Worm (Caenorhabditis elegans) whole organism, mixed stage, embryonic: ENCODE measurements around the gene nhr-44.

ENCODE experiments used
- ceh-39 ChIP-seq: fragments of 150-350 bp; optimal IDR thresholded peaks from 2 replicates; lab custom pipeline; 2014; ENCODE audit warnings: missing biosample characterization, missing genetic modification characterization
- ceh-43 ChIP-seq: fragments of 200-800 bp; sonication (Bioruptor generic); optimal IDR thresholded peaks from 2 replicates; lab custom pipeline; 2018; ENCODE audit warnings: mild to moderate bottlenecking, missing genetic modification characterization, moderate library complexity, missing compliant biosample characterization
- ceh-83 ChIP-seq: fragments of 200-800 bp; sonication (Bioruptor generic); optimal IDR thresholded peaks from 2 replicates; lab custom pipeline; 2018; ENCODE audit warnings: mild to moderate bottlenecking, missing genetic modification characterization, missing compliant biosample characterization
- ces-1 ChIP-seq: fragments of 150-350 bp; optimal IDR thresholded peaks from 2 replicates; lab custom pipeline; 2014; ENCODE audit warnings: missing biosample characterization, missing genetic modification reagents, missing genetic modification characterization
- cnd-1 ChIP-seq: fragments of 200-800 bp; sonication (Bioruptor generic); optimal IDR thresholded peaks from 2 replicates; lab custom pipeline; 2018; ENCODE audit warnings: mild to moderate bottlenecking, missing genetic modification characterization, missing compliant biosample characterization
- drap-1 ChIP-seq: fragments of 200-800 bp; sonication (Bioruptor generic); optimal IDR thresholded peaks from 3 replicates; lab custom pipeline; 2018; ENCODE audit warnings: mild to moderate bottlenecking, missing genetic modification characterization, missing compliant biosample characterization
- elt-1 ChIP-seq: sonication (generic microtip); optimal IDR thresholded peaks from 2 replicates; lab custom pipeline; 2017; ENCODE audit warnings: missing genetic modification characterization, mild to moderate bottlenecking, missing compliant biosample characterization, antibody characterized with exemption, moderate library complexity, borderline replicate concordance; ENCODE audit not compliant: insufficient read depth
- elt-3 ChIP-seq: fragments of 150-350 bp; optimal IDR thresholded peaks from 2 replicates; lab custom pipeline; 2014; ENCODE audit warnings: missing biosample characterization, missing genetic modification characterization
- flh-1 ChIP-seq: fragments of 200-800 bp; sonication (Bioruptor generic); optimal IDR thresholded peaks from 2 replicates; lab custom pipeline; 2018; ENCODE audit warnings: mild to moderate bottlenecking, missing genetic modification characterization, moderate library complexity, missing compliant biosample characterization
- ham-2 ChIP-seq: fragments of 200-800 bp; sonication (Bioruptor generic); optimal IDR thresholded peaks from 2 replicates; lab custom pipeline; 2018; ENCODE audit warnings: mild to moderate bottlenecking, missing genetic modification characterization, missing compliant biosample characterization
- hlh-1 ChIP-seq: fragments of 150-350 bp; optimal IDR thresholded peaks from 2 replicates; lab custom pipeline; 2014; ENCODE audit warnings: missing biosample characterization, missing genetic modification reagents, missing genetic modification characterization
- lin-13 ChIP-seq: fragments of 150-350 bp; optimal IDR thresholded peaks from 2 replicates; lab custom pipeline; 2014; ENCODE audit warnings: missing biosample characterization, missing genetic modification characterization
- lin-32 ChIP-seq: fragments of 200-800 bp; sonication (Bioruptor generic); optimal IDR thresholded peaks from 2 replicates; lab custom pipeline; 2018; ENCODE audit warnings: mild to moderate bottlenecking, missing genetic modification characterization, missing compliant biosample characterization
- lsy-2 ChIP-seq: fragments of 150-350 bp; optimal IDR thresholded peaks from 2 replicates; lab custom pipeline; 2014; ENCODE audit warnings: missing biosample characterization, missing genetic modification characterization
- mab-5 ChIP-seq: fragments of 150-350 bp; optimal IDR thresholded peaks from 2 replicates; lab custom pipeline; 2014; ENCODE audit warnings: missing biosample characterization, missing genetic modification characterization
- mls-2 ChIP-seq: sonication (generic microtip); optimal IDR thresholded peaks from 2 replicates; lab custom pipeline; 2016; ENCODE audit warnings: mild to moderate bottlenecking, missing genetic modification characterization, moderate library complexity, missing compliant biosample characterization
- nhr-2 ChIP-seq: fragments of 150-350 bp; optimal IDR thresholded peaks from 2 replicates; lab custom pipeline; 2014; ENCODE audit warnings: missing biosample characterization, missing genetic modification characterization
- nhr-237 ChIP-seq: fragments of 150-350 bp; optimal IDR thresholded peaks from 2 replicates; lab custom pipeline; 2014; ENCODE audit warnings: missing biosample characterization, missing genetic modification characterization
- nhr-28 ChIP-seq: fragments of 150-350 bp; optimal IDR thresholded peaks from 2 replicates; lab custom pipeline; 2014; ENCODE audit warnings: missing biosample characterization, missing genetic modification characterization
- nhr-76 ChIP-seq: sonication (generic microtip); optimal IDR thresholded peaks from 2 replicates; lab custom pipeline; 2017; ENCODE audit warnings: missing biosample characterization, missing genetic modification characterization
- pha-4 ChIP-seq: fragments of 150-350 bp; optimal IDR thresholded peaks from 2 replicates; lab custom pipeline; 2018; ENCODE audit warnings: missing biosample characterization, missing genetic modification reagents, missing genetic modification characterization
- sem-2 ChIP-seq: fragments of 200-800 bp; sonication (Bioruptor generic); optimal IDR thresholded peaks from 2 replicates; lab custom pipeline; 2018; ENCODE audit warnings: mild to moderate bottlenecking, missing genetic modification characterization, missing compliant biosample characterization
- snpc-4 ChIP-seq: fragments of 150-350 bp; optimal IDR thresholded peaks from 2 replicates; lab custom pipeline; 2014; ENCODE audit warnings: missing biosample characterization, missing genetic modification characterization
- sptf-1 ChIP-seq: sonication (generic microtip); optimal IDR thresholded peaks from 2 replicates; lab custom pipeline; 2017; ENCODE audit warnings: mild to moderate bottlenecking, missing genetic modification characterization, moderate library complexity, missing compliant biosample characterization
- tbx-8 ChIP-seq: fragments of 200-800 bp; sonication (Bioruptor generic); optimal IDR thresholded peaks from 2 replicates; lab custom pipeline; 2018; ENCODE audit warnings: mild to moderate bottlenecking, missing genetic modification characterization, moderate library complexity, missing compliant biosample characterization
- unc-120 ChIP-seq: sonication (generic microtip); optimal IDR thresholded peaks from 2 replicates; lab custom pipeline; 2017; ENCODE audit warnings: missing genetic modification characterization, missing compliant biosample characterization; ENCODE audit not compliant: poor library complexity, severe bottlenecking
- unc-62 ChIP-seq: fragments of 150-350 bp; optimal IDR thresholded peaks from 2 replicates; lab custom pipeline; 2014; ENCODE audit warnings: missing biosample characterization, missing genetic modification reagents, missing genetic modification characterization
- zip-8 ChIP-seq: fragments of 150-350 bp; optimal IDR thresholded peaks from 2 replicates; lab custom pipeline; 2014; ENCODE audit warnings: missing biosample characterization, missing genetic modification characterization
- ztf-11 ChIP-seq: fragments of 150-350 bp; optimal IDR thresholded peaks from 2 replicates; lab custom pipeline; 2014; ENCODE audit warnings: missing biosample characterization, missing genetic modification characterization

The nhr-44 gene

ce11 chrV:9001175-9001574 is 37.3 kb upstream of the nhr-44 start, which contains the start of gene F59E11.2:
F59E11.2 (plus strand) TSS chrV:9001475.
- TF ChIP-seq elt-1 (tag; lab: Kevin White, UChicago): no peak
- no peak for TF ChIP-seq pha-4 (tag; lab: Kevin White, UChicago)
- no peak for TF ChIP-seq lin-13 (tag; lab: Kevin White, UChicago)
- TF ChIP-seq unc-62 (GFP tag; lab: Kevin White, UChicago): no peak
- no peak for TF ChIP-seq tbx-8
- TF ChIP-seq nhr-76 (tag; lab: Kevin White, UChicago): no peak
- TF ChIP-seq hlh-1 (tag; lab: Kevin White, UChicago): no peak
- no peak for TF ChIP-seq nhr-237
- TF ChIP-seq ceh-83: no peak
- no peak for TF ChIP-seq snpc-4
- TF ChIP-seq zip-8 (tag; lab: Kevin White, UChicago): no peak
- TF ChIP-seq sem-2 (GFP tag; lab: Kevin White, UChicago): no peak

- TF ChIP-seq cnd-1 (tag; lab: Kevin White, UChicago): no peak
- no peak for TF ChIP-seq ztf-11 (tag; lab: Kevin White, UChicago)
- no peak for TF ChIP-seq nhr-237
- no peak for TF ChIP-seq lin-13 (tag; lab: Kevin White, UChicago)
- TF ChIP-seq lin-32 (GFP tag; lab: Kevin White, UChicago): no peak
- no peak for TF ChIP-seq ham-2 (GFP tag; lab: Kevin White, UChicago)
- no peak for TF ChIP-seq ceh-43 (GFP tag; lab: Kevin White, UChicago)
- TF ChIP-seq sem-2 (GFP tag; lab: Kevin White, UChicago): no peak
- TF ChIP-seq ces-1 (GFP tag; lab: Kevin White, UChicago): no peak
- no peak for TF ChIP-seq mab-5
- no peak for TF ChIP-seq drap-1 (GFP tag; lab: Kevin White, UChicago)
- no peak for TF ChIP-seq mls-2
- TF ChIP-seq, all 35 proteins: peak for 0
These were observed 30.9 kb upstream of the nhr-44 start, which contains the start of gene F59E11.5 for ce11 chrV:8994801-8995200. F59E11.5 (plus strand) TSS chrV:8995101.

- TF ChIP-seq mab-5 (no peak), mls-2 (no peak), lsy-2 (no peak), sptf-1 (tag; lab: Kevin White, UChicago) (no peak), ztf-11 (tag; lab: Kevin White, UChicago) (no peak), lin-13 (tag; lab: Kevin White, UChicago) (no peak), flh-1 (GFP tag; lab: Kevin White, UChicago) (no peak)
These were observed 30.4 kb upstream of the nhr-44 start for ce11 chrV:8994272-8994671.

ce11 chrV:8991679-8992078 is 27.8 kb upstream of the nhr-44 start, which contains the start of gene F59E11.6:
F59E11.6 (plus strand) TSS chrV:8991789.
- TF ChIP-seq lin-13 (tag; lab: Kevin White, UChicago) (no peak), ceh-39 (tag; lab: Kevin White, UChicago) (no peak)

ce11 chrV:8990194-8990649 is 26.3 kb upstream of the nhr-44 start, which contains the start of gene F59E11.7:
F59E11.7 (plus strand) TSS chrV:8990244.
- TF ChIP-seq nhr-28: no peak
- no peak for TF ChIP-seq nhr-2 (tag; lab: Kevin White, UChicago)
- no peak for TF ChIP-seq mab-5

ce11 chrV:8988104-8988503 is 24.2 kb upstream of the nhr-44 start, which contains the start of gene str-87:
str-87 (minus strand) TSS chrV:8988204.
- TF ChIP-seq sem-2 (GFP tag; lab: Kevin White, UChicago) (no peak), mab-5 (no peak), mls-2 (no peak), elt-1 (tag; lab: Kevin White, UChicago) (no peak), nhr-28 (no peak), elt-3 (tag; lab: Kevin White, UChicago) (no peak), unc-120 (no peak)
